Fruit fly (Drosophila melanogaster) whole organism, embryonic: ENCODE results near the gene CG10347.

Experiments used
- CG10321 ChIP-seq: fragments of 200-800 bp; sonication (Bioruptor generic); IDR thresholded peaks from 2 replicates; pipeline ENCODE4 v1.3.6; 2022; ENCODE audit warnings: missing biosample characterization, missing genetic modification characterization
- CG10979 ChIP-seq: fragments of 200-800 bp; sonication (Bioruptor generic); optimal IDR thresholded peaks from 2 replicates; lab custom pipeline; 2018; ENCODE audit warnings: missing biosample characterization, mild to moderate bottlenecking, missing genetic modification characterization, moderate library complexity
- CG12744 ChIP-seq: fragments of 200-800 bp; sonication (Bioruptor generic); optimal IDR thresholded peaks from 2 replicates; lab custom pipeline; 2016; ENCODE audit warnings: missing biosample characterization, missing genetic modification characterization
- CG12769 ChIP-seq: fragments of 200-800 bp; sonication (Bioruptor generic); optimal IDR thresholded peaks from 2 replicates; lab custom pipeline; 2019; ENCODE audit warnings: missing biosample characterization, mild to moderate bottlenecking, missing genetic modification characterization, moderate library complexity
- CG1529 ChIP-seq: fragments of 200-800 bp; sonication (Bioruptor generic); optimal IDR thresholded peaks from 3 replicates; lab custom pipeline; 2018; ENCODE audit warnings: missing biosample characterization, missing genetic modification characterization
- CG15514 ChIP-seq: fragments of 200-800 bp; sonication (Bioruptor generic); optimal IDR thresholded peaks from 3 replicates; lab custom pipeline; 2017; ENCODE audit warnings: missing biosample characterization, missing genetic modification characterization, mild to moderate bottlenecking, moderate library complexity, missing genetic modification reagents
- CG17912 ChIP-seq: fragments of 200-800 bp; sonication (Bioruptor generic); optimal IDR thresholded peaks from 2 replicates; lab custom pipeline; 2018; ENCODE audit warnings: missing biosample characterization, mild to moderate bottlenecking, missing genetic modification characterization
- CG1792 ChIP-seq: fragments of 200-800 bp; sonication (Bioruptor generic); optimal IDR thresholded peaks from 2 replicates; lab custom pipeline; 2016; ENCODE audit warnings: missing biosample characterization, missing genetic modification characterization
- CG2129 ChIP-seq: fragments of 200-800 bp; sonication (Bioruptor generic); IDR thresholded peaks from 2 replicates; pipeline ENCODE4 v1.3.6; 2022; ENCODE audit warnings: missing biosample characterization, missing genetic modification characterization; ENCODE audit not compliant: partially characterized antibody
- CG2199 ChIP-seq: fragments of 200-800 bp; sonication (Bioruptor generic); IDR thresholded peaks from 3 replicates; pipeline ENCODE4 v1.3.6; 2022; ENCODE audit warnings: missing biosample characterization, missing genetic modification characterization
- CG3065 ChIP-seq: fragments of 200-800 bp; sonication (Bioruptor generic); optimal IDR thresholded peaks from 2 replicates; lab custom pipeline; 2016; ENCODE audit warnings: missing biosample characterization, missing genetic modification characterization
- CG33213 ChIP-seq: fragments of 200-800 bp; sonication (Bioruptor generic); optimal IDR thresholded peaks from 3 replicates; lab custom pipeline; 2016; ENCODE audit warnings: missing biosample characterization, missing genetic modification characterization
- CG7745 ChIP-seq: fragments of 200-800 bp; sonication (Bioruptor generic); optimal IDR thresholded peaks from 2 replicates; lab custom pipeline; 2018; ENCODE audit warnings: missing biosample characterization, mild to moderate bottlenecking, missing genetic modification characterization, moderate library complexity
- CG8290 ChIP-seq, 3 experiments: fragments of 200-800 bp; sonication (Bioruptor generic); optimal IDR thresholded peaks; 2 replicates each; lab custom pipeline; 2016 to 2019; ENCODE audit warnings: missing biosample characterization in 3 of 3, missing genetic modification characterization in 3 of 3, mild to moderate bottlenecking in 2 of 3, moderate library complexity in 1 of 3
- D ChIP-seq, 2 experiments: fragments of 200-800 bp in 1 of 2; fragments of >200 bp in 1 of 2; sonication (Bioruptor generic) in 1 of 2; optimal IDR thresholded peaks; 2 replicates in 1 of 2; 3 replicates in 1 of 2; lab custom pipeline; 2017; ENCODE audit warnings: mild to moderate bottlenecking in 1 of 2, missing biosample characterization in 1 of 2, missing genetic modification characterization in 1 of 2, missing genetic modification reagents in 1 of 2
- Deaf1 ChIP-seq: fragments of 200-800 bp; optimal IDR thresholded peaks from 3 replicates; lab custom pipeline; 2019; ENCODE audit warnings: missing biosample characterization, mild to moderate bottlenecking, missing genetic modification characterization, moderate library complexity
- Fer3 ChIP-seq: fragments of 200-800 bp; sonication (Bioruptor generic); optimal IDR thresholded peaks from 2 replicates; lab custom pipeline; 2018; ENCODE audit warnings: missing biosample characterization, mild to moderate bottlenecking, missing genetic modification characterization, moderate library complexity
- GATAe ChIP-seq: fragments of 200-800 bp; sonication (Bioruptor generic); conservative IDR thresholded peaks from 2 replicates; pipeline ENCODE4 v1.3.6; 2022; ENCODE audit warnings: missing biosample characterization, missing genetic modification characterization
- HLH3B ChIP-seq: fragments of 200-800 bp; sonication (Bioruptor generic); IDR thresholded peaks from 2 replicates; pipeline ENCODE4 v1.3.6; 2022; ENCODE audit warnings: missing biosample characterization, missing genetic modification characterization
- Hr3 ChIP-seq: fragments of 200-800 bp; sonication (Bioruptor generic); optimal IDR thresholded peaks from 3 replicates; lab custom pipeline; 2016; ENCODE audit warnings: missing biosample characterization, missing genetic modification characterization
- Hr51 ChIP-seq, 2 experiments: fragments of 200-800 bp; sonication (Bioruptor generic); optimal IDR thresholded peaks; 2 replicates in 1 of 2; 3 replicates in 1 of 2; lab custom pipeline; 2016 to 2018; ENCODE audit warnings: missing biosample characterization in 2 of 2, missing genetic modification characterization in 2 of 2, mild to moderate bottlenecking in 1 of 2, moderate library complexity in 1 of 2
- NK7.1 ChIP-seq: fragments of 200-800 bp; sonication (Bioruptor generic); optimal IDR thresholded peaks from 3 replicates; lab custom pipeline; 2016; ENCODE audit warnings: missing biosample characterization, missing genetic modification characterization
- Sry-β ChIP-seq: fragments of 200-800 bp; sonication (Bioruptor generic); optimal IDR thresholded peaks from 2 replicates; lab custom pipeline; 2018; ENCODE audit warnings: missing biosample characterization, mild to moderate bottlenecking, missing genetic modification characterization, moderate library complexity
- Xbp1 ChIP-seq: fragments of 200-800 bp; sonication (Bioruptor generic); optimal IDR thresholded peaks from 3 replicates; lab custom pipeline; 2016; ENCODE audit warnings: missing biosample characterization, mild to moderate bottlenecking, missing genetic modification characterization
- Xrp1 ChIP-seq: fragments of 200-800 bp; sonication (Bioruptor generic); IDR thresholded peaks from 2 replicates; pipeline ENCODE4 v1.3.6; 2022; ENCODE audit warnings: missing biosample characterization, missing genetic modification characterization
- YL-1 ChIP-seq: fragments of 200-800 bp; sonication (Bioruptor generic); optimal IDR thresholded peaks from 3 replicates; lab custom pipeline; 2017; ENCODE audit warnings: missing biosample characterization, mild to moderate bottlenecking, missing genetic modification characterization
- ara ChIP-seq: fragments of 200-800 bp; sonication (Bioruptor generic); IDR thresholded peaks from 2 replicates; pipeline ENCODE4 v1.3.6; 2022; ENCODE audit warnings: missing biosample characterization, missing genetic modification characterization
- bab2 ChIP-seq: fragments of 200-800 bp; sonication (Bioruptor generic); optimal IDR thresholded peaks from 2 replicates; lab custom pipeline; 2016; ENCODE audit warnings: missing biosample characterization, missing genetic modification characterization
- caup ChIP-seq: fragments of 200-800 bp; sonication (Bioruptor generic); optimal IDR thresholded peaks from 3 replicates; lab custom pipeline; 2017; ENCODE audit warnings: missing biosample characterization, mild to moderate bottlenecking, missing genetic modification characterization, moderate library complexity; ENCODE audit not compliant: severe bottlenecking
- chm ChIP-seq: fragments of 200-800 bp; sonication (Bioruptor generic); IDR thresholded peaks from 2 replicates; pipeline ENCODE4 v1.3.6; 2022; ENCODE audit warnings: missing biosample characterization, missing genetic modification characterization
- ci ChIP-seq: fragments of 200-800 bp; sonication (Bioruptor generic); IDR thresholded peaks from 3 replicates; pipeline ENCODE4 v1.3.6; 2022; ENCODE audit warnings: missing biosample characterization, missing genetic modification characterization
- gce ChIP-seq: fragments of 200-800 bp; sonication (Bioruptor generic); IDR thresholded peaks from 3 replicates; pipeline ENCODE4 v1.3.6; 2022; ENCODE audit warnings: missing biosample characterization, missing genetic modification characterization
- gem ChIP-seq: fragments of 200-800 bp; sonication (Bioruptor generic); optimal IDR thresholded peaks from 2 replicates; lab custom pipeline; 2019; ENCODE audit warnings: missing biosample characterization, mild to moderate bottlenecking, missing genetic modification characterization, moderate library complexity
- grau ChIP-seq: fragments of 200-800 bp; optimal IDR thresholded peaks from 3 replicates; lab custom pipeline; 2019; ENCODE audit warnings: missing biosample characterization, mild to moderate bottlenecking, missing genetic modification characterization, moderate library complexity
- hb ChIP-seq: fragments of 200-800 bp; sonication (Bioruptor generic); IDR thresholded peaks from 3 replicates; pipeline ENCODE4 v1.3.6; 2022; ENCODE audit warnings: missing biosample characterization, missing genetic modification characterization; ENCODE audit not compliant: partially characterized antibody
- kay ChIP-seq: fragments of 200-800 bp; sonication (Bioruptor generic); optimal IDR thresholded peaks from 2 replicates; lab custom pipeline; 2016; ENCODE audit warnings: missing biosample characterization, missing genetic modification characterization
- mld ChIP-seq: fragments of 200-800 bp; sonication (Bioruptor generic); IDR thresholded peaks from 3 replicates; pipeline ENCODE4 v1.3.6; 2022; ENCODE audit warnings: missing biosample characterization, missing genetic modification characterization; ENCODE audit not compliant: partially characterized antibody
- nom ChIP-seq: fragments of 200-800 bp; sonication (Bioruptor generic); optimal IDR thresholded peaks from 2 replicates; lab custom pipeline; 2017; ENCODE audit warnings: missing biosample characterization, missing genetic modification characterization, mild to moderate bottlenecking, moderate library complexity, missing genetic modification reagents
- onecut ChIP-seq: fragments of 200-800 bp; sonication (Bioruptor generic); IDR thresholded peaks from 2 replicates; pipeline ENCODE4 v1.3.6; 2022; ENCODE audit warnings: missing biosample characterization, missing genetic modification characterization
- pfk ChIP-seq: fragments of 200-800 bp; sonication (Bioruptor generic); optimal IDR thresholded peaks from 2 replicates; lab custom pipeline; 2018; ENCODE audit warnings: missing biosample characterization, mild to moderate bottlenecking, missing genetic modification characterization, moderate library complexity
- pita ChIP-seq: fragments of 200-800 bp; sonication (Bioruptor generic); optimal IDR thresholded peaks from 2 replicates; lab custom pipeline; 2017; ENCODE audit warnings: missing biosample characterization, mild to moderate bottlenecking, missing genetic modification characterization
- row ChIP-seq: fragments of 200-800 bp; sonication (Bioruptor generic); IDR thresholded peaks from 3 replicates; pipeline ENCODE4 v1.3.6; 2022; ENCODE audit warnings: missing biosample characterization, missing genetic modification characterization
- salm ChIP-seq: fragments of 200-800 bp; sonication (Bioruptor generic); optimal IDR thresholded peaks from 2 replicates; lab custom pipeline; 2018; ENCODE audit warnings: missing biosample characterization, mild to moderate bottlenecking, missing genetic modification characterization
- schlank ChIP-seq: fragments of 200-800 bp; sonication (Bioruptor generic); optimal IDR thresholded peaks from 2 replicates; lab custom pipeline; 2018; ENCODE audit warnings: missing biosample characterization, mild to moderate bottlenecking, missing genetic modification characterization
- sim ChIP-seq: fragments of 200-800 bp; sonication (Bioruptor generic); IDR thresholded peaks from 2 replicates; pipeline ENCODE4 v1.3.6; 2022; ENCODE audit warnings: missing biosample characterization, missing genetic modification characterization
- unc-4 ChIP-seq: fragments of 200-800 bp; sonication (Bioruptor generic); IDR thresholded peaks from 2 replicates; pipeline ENCODE4 v1.3.6; 2022; ENCODE audit warnings: missing biosample characterization, missing genetic modification characterization; ENCODE audit not compliant: partially characterized antibody

CG10347 gene

DNA sequence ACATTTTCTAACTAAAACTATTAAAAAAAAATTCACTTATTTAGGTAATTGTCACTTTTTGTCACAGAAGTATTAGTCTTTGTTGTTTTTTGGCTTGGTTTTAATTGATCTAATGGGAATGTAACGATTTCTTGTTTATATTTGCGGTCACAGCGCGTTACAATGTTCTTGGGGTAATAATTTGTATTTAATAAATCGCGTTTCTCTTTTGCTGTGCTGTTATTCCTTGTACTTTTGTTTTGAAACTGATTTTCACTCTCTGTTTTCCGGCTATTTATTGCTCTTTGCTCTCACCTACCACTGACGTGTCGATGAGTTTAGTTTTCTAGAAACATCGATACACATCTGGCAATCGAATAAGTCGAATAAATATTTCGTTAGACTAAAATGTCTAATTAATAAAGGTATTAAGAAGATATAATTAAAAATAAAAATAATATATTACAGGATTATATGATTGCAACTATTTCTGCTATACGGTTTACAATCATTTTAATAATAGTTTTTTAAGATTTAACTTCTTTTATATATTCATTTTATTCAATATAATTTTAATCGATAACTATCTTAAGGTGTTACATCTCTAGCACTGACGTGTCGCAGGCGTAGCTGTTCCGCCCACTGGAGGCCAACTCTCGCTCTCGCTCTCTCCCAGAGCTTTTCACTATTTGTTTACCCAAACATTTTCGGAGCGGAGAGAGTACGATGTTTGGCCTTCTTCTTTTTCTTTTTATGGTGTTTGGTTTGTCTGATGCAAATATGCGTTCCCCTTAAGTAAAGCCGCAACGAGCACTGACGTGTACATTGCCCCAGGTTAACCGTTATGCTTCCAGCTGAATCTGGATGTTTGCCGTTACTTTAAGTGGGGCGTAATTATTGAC lies 47.6 kb downstream of the CG10347 start, which contains the start of gene Hsc70-3 (continued):
- no peak for TF ChIP-seq schlank (tag; lab: Kevin White, UChicago)
- TF ChIP-seq pita, result no peak
- TF ChIP-seq CG2199 (GFP tag; lab: Robert Waterston, UW), result peak; percentile 64; the same call in 1 of the 3 replicates
- peak; percentile 19 for TF ChIP-seq CG1792
- peak; percentile 37 for TF ChIP-seq YL-1 (GFP tag; lab: Kevin White, UChicago)
- peak; percentile 49 for TF ChIP-seq CG3065 (GFP tag; lab: Kevin White, UChicago)
- peak; percentile 28 for TF ChIP-seq onecut (GFP tag; lab: Robert Waterston, UW)
- no peak for TF ChIP-seq CG10321
- no peak for TF ChIP-seq Hr3
- no peak for TF ChIP-seq gce (GFP tag; lab: Robert Waterston, UW)
- TF ChIP-seq mld (GFP tag; lab: Robert Waterston, UW), result no peak
- TF ChIP-seq CG1529, result peak; percentile 61
- TF ChIP-seq caup (GFP tag; lab: Kevin White, UChicago), result no peak
- peak; percentile 33 for TF ChIP-seq grau (tag; lab: Kevin White, UChicago)
- peak; percentile 38 for TF ChIP-seq CG15514 (GFP tag; lab: Kevin White, UChicago)
- TF ChIP-seq kay (GFP tag; lab: Kevin White, UChicago), result peak; percentile 67
- peak; percentile 63; the same call in 1 of the 3 replicates for TF ChIP-seq hb (GFP tag; lab: Robert Waterston, UW)
- TF ChIP-seq Xbp1, result peak; percentile 100
- TF ChIP-seq ara, result peak; percentile 58; the same call in 1 of the 2 replicates
- peak; percentile 91 for TF ChIP-seq ci
- peak; percentile 67 for TF ChIP-seq Xrp1 (GFP tag; lab: Robert Waterston, UW)
- TF ChIP-seq HLH3B (GFP tag; lab: Robert Waterston, UW), result peak; percentile 43; the same call in 1 of the 2 replicates
- TF ChIP-seq unc-4 (GFP tag; lab: Robert Waterston, UW), result peak; percentile 79
- TF ChIP-seq Hr51 (GFP tag; optimal IDR thresholded peaks at IDR 0.05; lab: Kevin White, UChicago), result peak in 1 of 2 experiments; percentile 55
- 0 out of 2 replicates have a peak, but pooled peaks have one; percentile 17 for TF ChIP-seq sim (GFP tag; lab: Robert Waterston, UW)
- peak; percentile 83 for TF ChIP-seq row (GFP tag; lab: Robert Waterston, UW)
- peak; percentile 42 for TF ChIP-seq bab2
- TF ChIP-seq Deaf1 (tag; lab: Kevin White, UChicago), result peak; percentile 10
- peak; percentile 15; the same call in 1 of the 2 replicates for TF ChIP-seq chm (GFP tag; lab: Robert Waterston, UW)
- peak; percentile 13 for TF ChIP-seq salm
- peak; percentile 11 for TF ChIP-seq CG10979 (tag; lab: Kevin White, UChicago)
- peak; percentile 33 for TF ChIP-seq gem (tag; lab: Kevin White, UChicago)
- TF ChIP-seq CG2129 (GFP tag; lab: Robert Waterston, UW), result peak; percentile 46
- TF ChIP-seq CG7745 (tag; lab: Kevin White, UChicago), result peak; percentile 68
- no peak for TF ChIP-seq NK7.1 (GFP tag; lab: Kevin White, UChicago)
- TF ChIP-seq D (optimal IDR thresholded peaks at IDR 0.05; lab: Kevin White, UChicago), result no peak
- peak; percentile 1 for TF ChIP-seq D (GFP tag; optimal IDR thresholded peaks at IDR 0.05; lab: Kevin White, UChicago)
- TF ChIP-seq CG17912 (GFP tag; lab: Kevin White, UChicago), result peak; percentile 18
- TF ChIP-seq pfk (GFP tag; lab: Kevin White, UChicago), result peak; percentile 55
- peak; percentile 41 for TF ChIP-seq CG12769 (tag; lab: Kevin White, UChicago)
- peak; percentile 7 for TF ChIP-seq CG8290 (GFP tag; optimal IDR thresholded peaks at IDR 0.05; lab: Kevin White, UChicago)
- peak in 1 of 2 experiments; percentile 40 for TF ChIP-seq CG8290 (tag; optimal IDR thresholded peaks at IDR 0.05; lab: Kevin White, UChicago)
- TF ChIP-seq Fer3 (tag; lab: Kevin White, UChicago), result peak; percentile 3
- no peak for TF ChIP-seq CG12744 (GFP tag; lab: Kevin White, UChicago)
- TF ChIP-seq GATAe (GFP tag; lab: Robert Waterston, UW), result no peak
- peak; percentile 35 for TF ChIP-seq nom (GFP tag; lab: Kevin White, UChicago)
- TF ChIP-seq Sry-β (GFP tag; lab: Kevin White, UChicago), result no peak
- peak; percentile 11 for TF ChIP-seq CG33213 (GFP tag; lab: Kevin White, UChicago)
